Fruit fly (Drosophila melanogaster) whole organism, adult: ENCODE results near the gene CG42494.

Source experiments
- CG11617 ChIP-seq: fragments of 200-800 bp; sonication (Bioruptor generic); optimal IDR thresholded peaks from 2 replicates; lab custom pipeline; 2017; ENCODE audit warnings: mild to moderate bottlenecking, missing biosample characterization, missing genetic modification reagents, missing genetic modification characterization
- CG12768 ChIP-seq: fragments of 200-800 bp; sonication (Bioruptor generic); optimal IDR thresholded peaks from 2 replicates; lab custom pipeline; 2017; ENCODE audit warnings: missing biosample characterization, missing genetic modification characterization, mild to moderate bottlenecking, moderate library complexity, missing genetic modification reagents
- CG14711 ChIP-seq: fragments of 200-800 bp; sonication (Bioruptor generic); optimal IDR thresholded peaks from 2 replicates; lab custom pipeline; 2018; ENCODE audit warnings: missing biosample characterization, mild to moderate bottlenecking, missing genetic modification characterization, moderate library complexity
- CG1620 ChIP-seq: fragments of 200-800 bp; sonication (Bioruptor generic); optimal IDR thresholded peaks from 2 replicates; lab custom pipeline; 2016; ENCODE audit warnings: missing biosample characterization, missing genetic modification characterization
- CG33017 ChIP-seq: fragments of 200-800 bp; sonication (Bioruptor generic); optimal IDR thresholded peaks from 2 replicates; lab custom pipeline; 2018; ENCODE audit warnings: missing biosample characterization, mild to moderate bottlenecking, missing genetic modification characterization, moderate library complexity
- CG5204 ChIP-seq: fragments of 200-800 bp; sonication (Bioruptor generic); optimal IDR thresholded peaks from 2 replicates; lab custom pipeline; 2016; ENCODE audit warnings: missing biosample characterization, missing genetic modification characterization
- CG7045 ChIP-seq: fragments of 200-800 bp; sonication (Bioruptor generic); optimal IDR thresholded peaks from 2 replicates; lab custom pipeline; 2017; ENCODE audit warnings: missing biosample characterization, mild to moderate bottlenecking, missing genetic modification characterization
- CG7101 ChIP-seq: fragments of 200-800 bp; sonication (Bioruptor generic); optimal IDR thresholded peaks from 2 replicates; lab custom pipeline; 2018; ENCODE audit warnings: missing biosample characterization, mild to moderate bottlenecking, missing genetic modification characterization, moderate library complexity
- Clk ChIP-seq: fragments of 200-800 bp; sonication (Bioruptor generic); optimal IDR thresholded peaks from 2 replicates; lab custom pipeline; 2017; ENCODE audit warnings: missing biosample characterization, missing genetic modification characterization
- Crg-1 ChIP-seq: fragments of 200-800 bp; sonication (Bioruptor generic); optimal IDR thresholded peaks from 2 replicates; lab custom pipeline; 2016; ENCODE audit warnings: missing biosample characterization, missing genetic modification characterization
- Hr96 ChIP-seq: fragments of 200-800 bp; sonication (Bioruptor generic); optimal IDR thresholded peaks from 2 replicates; lab custom pipeline; 2016; ENCODE audit warnings: missing biosample characterization, missing genetic modification characterization
- Mnt ChIP-seq: fragments of 200-800 bp; sonication (Bioruptor generic); optimal IDR thresholded peaks from 2 replicates; lab custom pipeline; 2016; ENCODE audit warnings: missing biosample characterization, mild to moderate bottlenecking, missing genetic modification characterization
- bab1 ChIP-seq: fragments of 200-800 bp; sonication (Bioruptor generic); optimal IDR thresholded peaks from 3 replicates; lab custom pipeline; 2019; ENCODE audit warnings: missing biosample characterization, mild to moderate bottlenecking, missing genetic modification characterization, moderate library complexity
- cic ChIP-seq: fragments of 200-800 bp; sonication (Bioruptor generic); optimal IDR thresholded peaks from 2 replicates; lab custom pipeline; 2017; ENCODE audit warnings: missing biosample characterization, mild to moderate bottlenecking, missing genetic modification characterization, moderate library complexity
- cnc ChIP-seq, 2 experiments: fragments of >200 bp; optimal IDR thresholded peaks; 2 replicates each; lab custom pipeline; 2017
- kay ChIP-seq: fragments of 200-800 bp; sonication (Bioruptor generic); peaks from one replicate; lab custom pipeline; 2016; ENCODE audit warnings: missing biosample characterization, missing genetic modification characterization, borderline replicate concordance
- ovo ChIP-seq: fragments of 200-800 bp; sonication (Bioruptor generic); optimal IDR thresholded peaks from 2 replicates; lab custom pipeline; 2016; ENCODE audit warnings: missing biosample characterization, missing genetic modification characterization
- pad ChIP-seq: fragments of 200-800 bp; sonication (Bioruptor generic); optimal IDR thresholded peaks from 3 replicates; lab custom pipeline; 2017; ENCODE audit warnings: missing biosample characterization, missing genetic modification characterization, mild to moderate bottlenecking, moderate library complexity, missing genetic modification reagents
- tj ChIP-seq: fragments of 200-800 bp; sonication (Bioruptor generic); optimal IDR thresholded peaks from 3 replicates; lab custom pipeline; 2017; ENCODE audit warnings: missing biosample characterization, mild to moderate bottlenecking, missing genetic modification characterization, moderate library complexity
- toe ChIP-seq: fragments of 200-800 bp; sonication (Bioruptor generic); optimal IDR thresholded peaks from 2 replicates; lab custom pipeline; 2016; ENCODE audit warnings: missing biosample characterization, missing genetic modification characterization

Gene CG42494

DNA sequence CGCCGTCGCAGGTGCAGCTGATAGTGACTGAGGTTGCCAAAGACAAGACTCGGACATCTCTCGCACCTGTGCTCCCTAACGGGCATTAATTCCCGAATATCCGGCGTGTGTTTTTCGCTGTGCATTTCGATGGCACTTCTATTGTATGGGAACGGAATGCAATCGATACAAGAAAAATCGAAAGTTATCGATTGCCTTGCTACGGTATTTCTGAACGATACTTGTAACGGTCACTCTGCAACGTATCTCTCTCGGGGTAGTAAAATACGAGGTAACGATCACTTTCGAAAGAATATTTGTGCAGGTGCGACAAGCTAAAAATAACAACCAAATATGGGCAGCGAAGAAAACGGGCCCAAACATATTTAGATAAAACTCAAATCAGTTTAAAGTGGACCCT is 19.3 kb upstream of the CG42494 start, which contains the start of gene CG32280:
Gene CG32280, plus strand, starts transcription at position 231 of the 400 bp plus-strand sequence.
- no peak for TF ChIP-seq CG33017 (tag; lab: Kevin White, UChicago)
- no peak for TF ChIP-seq CG5204
- peak; percentile 39 for TF ChIP-seq ovo (GFP tag; lab: Kevin White, UChicago)
- no peak for TF ChIP-seq toe
- peak; percentile 17 for TF ChIP-seq cic (GFP tag; lab: Kevin White, UChicago)
- no peak for TF ChIP-seq CG1620 (GFP tag; lab: Kevin White, UChicago)
- no peak for TF ChIP-seq Hr96 (GFP tag; lab: Kevin White, UChicago)
- no peak for TF ChIP-seq CG7045 (GFP tag; lab: Kevin White, UChicago)
- no peak for TF ChIP-seq kay (GFP tag; lab: Kevin White, UChicago)
- TF ChIP-seq CG11617 (GFP tag; lab: Kevin White, UChicago) = peak; percentile 19
- TF ChIP-seq Crg-1 (GFP tag; lab: Kevin White, UChicago) = peak; percentile 57
- peak; percentile 30 for TF ChIP-seq Mnt (GFP tag; lab: Kevin White, UChicago)
- no peak for TF ChIP-seq Clk (GFP tag; lab: Kevin White, UChicago)
- no peak for TF ChIP-seq pad (GFP tag; lab: Kevin White, UChicago)
- TF ChIP-seq CG7101 = peak; percentile 10
- peak; percentile 60 for TF ChIP-seq bab1 (GFP tag; lab: Kevin White, UChicago)
- no peak for TF ChIP-seq tj (GFP tag; lab: Kevin White, UChicago)
- TF ChIP-seq CG14711 (tag; lab: Kevin White, UChicago) = no peak
- TF ChIP-seq CG12768 (GFP tag; lab: Kevin White, UChicago) = no peak
- TF ChIP-seq cnc (optimal IDR thresholded peaks at IDR 0.05; lab: Kevin White, UChicago) = no peak

DNA sequence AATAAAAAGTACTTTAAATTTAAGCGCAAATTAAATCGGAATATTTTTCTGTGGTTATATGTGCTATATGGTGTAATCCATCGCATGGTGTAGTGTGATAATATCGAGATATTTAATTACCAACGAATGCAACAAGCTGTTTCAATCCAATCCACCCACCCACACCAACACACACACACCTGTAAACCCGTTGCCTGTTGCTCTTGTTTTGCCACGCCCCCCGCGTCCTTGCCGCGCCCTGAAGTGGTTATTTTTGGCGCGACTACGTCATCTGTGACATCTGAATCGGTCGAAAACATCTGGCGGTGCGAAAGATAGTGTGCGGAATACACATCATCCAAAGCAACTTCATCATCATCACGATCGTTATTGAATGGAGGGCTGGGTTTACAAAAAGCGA is 18.8 kb upstream of the CG42494 start:
- no peak for TF ChIP-seq pad (GFP tag; lab: Kevin White, UChicago)
- peak; percentile 1 for TF ChIP-seq CG11617 (GFP tag; lab: Kevin White, UChicago)
- no peak for TF ChIP-seq CG33017 (tag; lab: Kevin White, UChicago)
- no peak for TF ChIP-seq CG7045 (GFP tag; lab: Kevin White, UChicago)
- no peak for TF ChIP-seq cic (GFP tag; lab: Kevin White, UChicago)
- TF ChIP-seq CG7101 = no peak

DNA sequence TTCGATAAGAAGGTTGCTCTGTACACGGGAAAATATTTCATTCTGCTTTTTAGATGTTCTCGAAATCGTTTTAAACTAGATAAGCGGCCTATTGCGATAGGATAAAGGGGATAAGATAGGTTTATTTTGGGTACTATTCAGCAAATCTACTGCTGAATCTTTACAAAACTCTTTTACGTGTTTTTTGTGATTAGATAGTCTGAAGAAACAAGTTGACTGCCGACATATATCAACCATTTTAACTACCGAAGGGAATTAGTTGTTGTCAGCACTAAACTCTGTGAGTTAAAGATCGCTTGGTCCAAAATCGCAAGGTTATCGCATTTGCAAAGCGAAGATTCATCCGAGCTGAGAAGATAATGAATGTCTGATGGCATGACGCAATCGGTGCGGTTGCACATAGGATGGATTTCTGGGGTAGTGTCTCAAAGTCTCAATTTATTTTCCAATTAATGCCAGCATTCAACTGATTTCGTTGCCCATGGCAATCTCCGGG is 18.0 kb upstream of the CG42494 start, which contains the start of gene Asciz:
Gene Asciz, minus strand, starts transcription at position 51 of the 496 bp plus-strand sequence.
- TF ChIP-seq CG5204 (no peak), CG11617 (GFP tag; lab: Kevin White, UChicago) (no peak), CG12768 (GFP tag; lab: Kevin White, UChicago) (peak; percentile 14)

DNA sequence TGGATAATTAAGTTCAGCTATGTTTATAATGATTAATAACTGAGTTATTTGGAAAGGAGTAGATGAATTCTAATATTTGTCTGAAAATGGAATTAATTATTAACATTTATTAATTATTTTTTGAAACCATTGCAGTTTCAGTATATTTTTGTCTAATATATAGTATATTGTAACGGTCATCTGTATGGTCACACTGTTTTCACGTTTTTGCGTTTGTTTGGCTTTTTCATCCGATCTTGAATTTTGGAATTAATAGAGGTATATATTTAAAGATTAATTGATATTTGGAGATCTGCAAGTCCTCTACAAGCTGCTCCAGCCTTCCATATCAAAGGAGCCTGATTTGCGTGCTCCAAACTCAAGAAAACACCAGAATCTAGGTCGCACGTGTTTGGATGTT is 15.1 kb upstream of the CG42494 start, which contains the start of the genes CG32278 and CG32281:
Gene CG32278, plus strand, starts transcription at position 180 of the 400 bp plus-strand sequence.
Gene CG32281, plus strand, starts transcription at position 269 of the 400 bp plus-strand sequence.
- TF ChIP-seq CG7045 (GFP tag; lab: Kevin White, UChicago) (no peak), Mnt (GFP tag; lab: Kevin White, UChicago) (peak; percentile 28), pad (GFP tag; lab: Kevin White, UChicago) (no peak)

DNA sequence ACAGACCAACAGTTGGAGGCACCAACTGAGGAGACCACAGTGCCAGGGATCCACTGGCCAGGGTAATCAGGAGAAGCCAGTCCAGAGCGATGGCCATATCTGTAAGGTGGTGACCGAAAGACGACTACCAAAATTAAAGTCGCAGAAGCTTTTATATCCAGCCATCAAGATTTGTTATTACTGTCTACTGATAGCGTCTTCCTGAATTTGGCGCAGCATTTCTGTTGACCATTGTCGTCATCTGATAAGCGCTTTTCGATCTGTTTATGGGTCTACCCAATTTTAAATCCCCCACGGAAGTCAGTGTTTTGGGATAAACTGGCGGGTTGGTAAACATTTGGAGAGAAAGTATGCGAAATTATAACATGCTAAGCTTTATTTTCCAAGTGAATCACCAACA is 11.8 kb upstream of the CG42494 start, which contains the start of gene CG14963:
Gene CG14963, minus strand, starts transcription at position 101 of the 400 bp plus-strand sequence.
- TF ChIP-seq CG14711 (tag; lab: Kevin White, UChicago) (no peak), tj (GFP tag; lab: Kevin White, UChicago) (no peak), CG7101 (no peak), ovo (GFP tag; lab: Kevin White, UChicago) (no peak), Hr96 (GFP tag; lab: Kevin White, UChicago) (no peak), toe (no peak), CG7045 (GFP tag; lab: Kevin White, UChicago) (no peak), kay (GFP tag; lab: Kevin White, UChicago) (no peak)

DNA sequence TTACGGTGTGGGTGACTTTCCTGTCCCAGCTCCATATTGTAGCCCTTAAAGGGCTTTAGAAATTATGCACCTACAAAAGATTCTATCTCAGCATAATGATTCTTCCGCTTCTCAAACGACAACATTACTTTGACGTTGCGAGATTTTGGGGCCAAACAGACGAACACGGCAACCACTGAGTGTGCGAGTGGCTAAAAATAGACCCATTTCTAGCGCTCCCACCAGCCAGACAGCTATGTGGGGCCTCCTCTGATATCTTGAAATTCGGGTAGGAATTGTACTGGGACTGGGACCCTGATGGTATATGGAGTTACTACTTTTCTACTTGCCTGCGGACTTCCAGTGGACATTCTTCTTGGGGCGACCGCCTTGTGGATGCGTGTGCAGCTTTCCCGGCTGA is 6.3 kb upstream of the CG42494 start:
- TF ChIP-seq Hr96 (GFP tag; lab: Kevin White, UChicago) (no peak), CG7101 (no peak), Mnt (GFP tag; lab: Kevin White, UChicago) (no peak), CG33017 (tag; lab: Kevin White, UChicago) (no peak), CG11617 (GFP tag; lab: Kevin White, UChicago) (no peak), tj (GFP tag; lab: Kevin White, UChicago) (no peak), CG14711 (tag; lab: Kevin White, UChicago) (no peak), CG12768 (GFP tag; lab: Kevin White, UChicago) (no peak), Clk (GFP tag; lab: Kevin White, UChicago) (no peak), kay (GFP tag; lab: Kevin White, UChicago) (no peak), CG1620 (GFP tag; lab: Kevin White, UChicago) (no peak), cic (GFP tag; lab: Kevin White, UChicago) (no peak), bab1 (GFP tag; lab: Kevin White, UChicago) (no peak), toe (no peak), pad (GFP tag; lab: Kevin White, UChicago) (no peak), ovo (GFP tag; lab: Kevin White, UChicago) (no peak)
